Fruit fly (Drosophila melanogaster) whole organism, embryonic: ENCODE measurements around the gene ZnT77C.

Source experiments
- CG10366 ChIP-seq: fragments of 200-800 bp; sonication (Bioruptor generic); IDR thresholded peaks from 2 replicates; pipeline ENCODE4 v1.3.6; 2022; ENCODE audit warnings: missing biosample characterization, missing genetic modification characterization
- CG10654 ChIP-seq: fragments of 200-800 bp; sonication (Bioruptor generic); optimal IDR thresholded peaks from 2 replicates; lab custom pipeline; 2016; ENCODE audit warnings: missing biosample characterization, missing genetic modification characterization
- CG12942 ChIP-seq: fragments of 200-800 bp; sonication (Bioruptor generic); optimal IDR thresholded peaks from 3 replicates; lab custom pipeline; 2016; ENCODE audit warnings: missing biosample characterization, missing genetic modification characterization
- CG13296 ChIP-seq: fragments of 200-800 bp; sonication (Bioruptor generic); optimal IDR thresholded peaks from 3 replicates; lab custom pipeline; 2018; ENCODE audit warnings: missing biosample characterization, mild to moderate bottlenecking, missing genetic modification characterization
- CG13424 ChIP-seq: fragments of 200-800 bp; sonication (Bioruptor generic); optimal IDR thresholded peaks from 2 replicates; lab custom pipeline; 2019; ENCODE audit warnings: missing biosample characterization, mild to moderate bottlenecking, missing genetic modification characterization, moderate library complexity
- CG14014 ChIP-seq: fragments of 200-800 bp; sonication (Bioruptor generic); IDR thresholded peaks from 2 replicates; pipeline ENCODE4 v1.3.6; 2022; ENCODE audit warnings: missing biosample characterization, missing genetic modification characterization
- CG14710 ChIP-seq: fragments of 200-800 bp; sonication (Bioruptor generic); optimal IDR thresholded peaks from 3 replicates; lab custom pipeline; 2019; ENCODE audit warnings: missing biosample characterization, mild to moderate bottlenecking, missing genetic modification characterization, moderate library complexity
- CG15269 ChIP-seq: fragments of 200-800 bp; sonication (Bioruptor generic); optimal IDR thresholded peaks from 2 replicates; lab custom pipeline; 2018; ENCODE audit warnings: missing biosample characterization, mild to moderate bottlenecking, missing genetic modification characterization, moderate library complexity
- CG1529 ChIP-seq: fragments of 200-800 bp; sonication (Bioruptor generic); optimal IDR thresholded peaks from 3 replicates; lab custom pipeline; 2018; ENCODE audit warnings: missing biosample characterization, missing genetic modification characterization
- CG15479 ChIP-seq: fragments of 200-800 bp; sonication (Bioruptor generic); optimal IDR thresholded peaks from 3 replicates; lab custom pipeline; 2019; ENCODE audit warnings: missing biosample characterization, mild to moderate bottlenecking, missing genetic modification characterization, moderate library complexity
- CG16779 ChIP-seq: fragments of 200-800 bp; sonication (Bioruptor generic); IDR thresholded peaks from 2 replicates; pipeline ENCODE4 v1.3.6; 2022; ENCODE audit warnings: missing biosample characterization, missing genetic modification characterization
- CG18262 ChIP-seq: fragments of 200-800 bp; optimal IDR thresholded peaks from 3 replicates; lab custom pipeline; 2019; ENCODE audit warnings: missing biosample characterization, mild to moderate bottlenecking, missing genetic modification characterization, moderate library complexity
- CG2199 ChIP-seq: fragments of 200-800 bp; sonication (Bioruptor generic); IDR thresholded peaks from 3 replicates; pipeline ENCODE4 v1.3.6; 2022; ENCODE audit warnings: missing biosample characterization, missing genetic modification characterization
- CG32772 ChIP-seq: fragments of 200-800 bp; sonication (Bioruptor generic); IDR thresholded peaks from 2 replicates; pipeline ENCODE4 v1.3.6; 2022; ENCODE audit warnings: missing biosample characterization, missing genetic modification characterization
- CG3847 ChIP-seq: fragments of 200-800 bp; sonication (Bioruptor generic); IDR thresholded peaks from 2 replicates; pipeline ENCODE4 v1.3.6; 2022; ENCODE audit warnings: missing biosample characterization, missing genetic modification characterization
- CG4328 ChIP-seq: fragments of 200-800 bp; sonication (Bioruptor generic); optimal IDR thresholded peaks from 3 replicates; lab custom pipeline; 2017; ENCODE audit warnings: missing biosample characterization, missing genetic modification reagents, missing genetic modification characterization
- CG4404 ChIP-seq: fragments of 200-800 bp; sonication (Bioruptor generic); IDR thresholded peaks from 2 replicates; pipeline ENCODE4 v1.3.6; 2022; ENCODE audit warnings: missing biosample characterization, missing genetic modification characterization
- CG4820 ChIP-seq: fragments of 200-800 bp; sonication (Bioruptor generic); optimal IDR thresholded peaks from 3 replicates; lab custom pipeline; 2016; ENCODE audit warnings: missing biosample characterization, missing genetic modification characterization
- CG5245 ChIP-seq: fragments of 200-800 bp; sonication (Bioruptor generic); optimal IDR thresholded peaks from 3 replicates; lab custom pipeline; 2016; ENCODE audit warnings: missing biosample characterization, missing genetic modification characterization
- CG5953 ChIP-seq: fragments of 200-800 bp; sonication (Bioruptor generic); IDR thresholded peaks from 2 replicates; pipeline ENCODE4 v1.3.6; 2022; ENCODE audit warnings: missing biosample characterization, missing genetic modification characterization
- CG6175 ChIP-seq: fragments of 200-800 bp; sonication (Bioruptor generic); IDR thresholded peaks from 3 replicates; pipeline ENCODE4 v1.3.6; 2022; ENCODE audit warnings: missing biosample characterization, missing genetic modification characterization
- CG7357 ChIP-seq: fragments of 200-800 bp; sonication (Bioruptor generic); IDR thresholded peaks from 3 replicates; pipeline ENCODE4 v1.3.6; 2022; ENCODE audit warnings: missing biosample characterization, missing genetic modification characterization
- CG7786 ChIP-seq: fragments of 200-800 bp; sonication (Bioruptor generic); optimal IDR thresholded peaks from 2 replicates; lab custom pipeline; 2016; ENCODE audit warnings: missing biosample characterization, missing genetic modification characterization
- CG7987 ChIP-seq: fragments of 200-800 bp; sonication (Bioruptor generic); optimal IDR thresholded peaks from 2 replicates; lab custom pipeline; 2018; ENCODE audit warnings: missing biosample characterization, mild to moderate bottlenecking, missing genetic modification characterization, moderate library complexity
- Chrac-16 ChIP-seq: fragments of 200-800 bp; sonication (Bioruptor generic); optimal IDR thresholded peaks from 3 replicates; lab custom pipeline; 2016; ENCODE audit warnings: missing biosample characterization, missing genetic modification characterization
- Ets97D ChIP-seq: fragments of 200-800 bp; sonication (Bioruptor generic); optimal IDR thresholded peaks from 3 replicates; lab custom pipeline; 2016; ENCODE audit warnings: missing biosample characterization, missing genetic modification characterization
- Gug ChIP-seq: fragments of 200-800 bp; sonication (Bioruptor generic); IDR thresholded peaks from 4 replicates; pipeline ENCODE4 v1.3.6; 2022; ENCODE audit warnings: missing biosample characterization, missing genetic modification characterization
- Hand ChIP-seq: fragments of 200-800 bp; sonication (Bioruptor generic); optimal IDR thresholded peaks from 2 replicates; lab custom pipeline; 2017; ENCODE audit warnings: mild to moderate bottlenecking, missing biosample characterization, missing genetic modification reagents, missing genetic modification characterization
- MBD-R2 ChIP-seq: fragments of 200-800 bp; sonication (Bioruptor generic); IDR thresholded peaks from 2 replicates; pipeline ENCODE4 v1.3.6; 2022; ENCODE audit warnings: missing biosample characterization, missing genetic modification characterization
- Neu2 ChIP-seq: fragments of 200-800 bp; sonication (Bioruptor generic); optimal IDR thresholded peaks from 3 replicates; lab custom pipeline; 2016; ENCODE audit warnings: missing biosample characterization, missing genetic modification characterization, borderline replicate concordance
- NfI ChIP-seq: fragments of 200-800 bp; sonication (Bioruptor generic); optimal IDR thresholded peaks from 3 replicates; lab custom pipeline; 2018; ENCODE audit warnings: missing biosample characterization, mild to moderate bottlenecking, missing genetic modification characterization, moderate library complexity
- Oaz ChIP-seq: fragments of 200-800 bp; sonication (Bioruptor generic); IDR thresholded peaks from 2 replicates; pipeline ENCODE4 v1.3.6; 2022; ENCODE audit warnings: missing biosample characterization, missing genetic modification characterization
- Sry-δ ChIP-seq: fragments of 200-800 bp; sonication (Bioruptor generic); optimal IDR thresholded peaks from 2 replicates; lab custom pipeline; 2016; ENCODE audit warnings: missing biosample characterization, missing genetic modification characterization
- ase ChIP-seq: fragments of 200-800 bp; sonication (Bioruptor generic); IDR thresholded peaks from 3 replicates; pipeline ENCODE4 v1.3.6; 2022; ENCODE audit warnings: missing biosample characterization, missing genetic modification characterization
- chm ChIP-seq: fragments of 200-800 bp; sonication (Bioruptor generic); IDR thresholded peaks from 2 replicates; pipeline ENCODE4 v1.3.6; 2022; ENCODE audit warnings: missing biosample characterization, missing genetic modification characterization
- croc ChIP-seq: fragments of 200-800 bp; sonication (Bioruptor generic); conservative IDR thresholded peaks from 3 replicates; pipeline ENCODE4 v1.3.6; 2022; ENCODE audit warnings: missing biosample characterization, missing genetic modification characterization
- cwo ChIP-seq: fragments of 200-800 bp; sonication (Bioruptor generic); optimal IDR thresholded peaks from 3 replicates; lab custom pipeline; 2017; ENCODE audit warnings: missing biosample characterization, missing genetic modification characterization, mild to moderate bottlenecking, moderate library complexity, missing genetic modification reagents
- dmrt11E ChIP-seq: fragments of 200-800 bp; sonication (Bioruptor generic); optimal IDR thresholded peaks from 3 replicates; lab custom pipeline; 2018; ENCODE audit warnings: missing biosample characterization, mild to moderate bottlenecking, missing genetic modification characterization, moderate library complexity
- dmrt99B ChIP-seq: fragments of 200-800 bp; sonication (Bioruptor generic); optimal IDR thresholded peaks from 2 replicates; lab custom pipeline; 2018; ENCODE audit warnings: missing biosample characterization, mild to moderate bottlenecking, missing genetic modification characterization, moderate library complexity
- ems ChIP-seq: fragments of 200-800 bp; sonication (Bioruptor generic); optimal IDR thresholded peaks from 3 replicates; lab custom pipeline; 2016; ENCODE audit warnings: missing biosample characterization, missing genetic modification characterization
- esg ChIP-seq: fragments of 200-800 bp; sonication (Bioruptor generic); conservative IDR thresholded peaks from 2 replicates; pipeline ENCODE4 v1.3.6; 2022; ENCODE audit warnings: missing biosample characterization, missing genetic modification characterization
- hkb ChIP-seq, 2 experiments: fragments of 200-800 bp in 1 of 2; fragments of >200 bp in 1 of 2; sonication (Bioruptor generic) in 1 of 2; IDR thresholded peaks in 1 of 2; optimal IDR thresholded peaks in 1 of 2; 2 replicates each; pipeline versions ENCODE4 v1.3.6 to Lab custom; 2017 to 2022; ENCODE audit warnings: missing biosample characterization in 1 of 2, missing genetic modification characterization in 1 of 2
- inv ChIP-seq: fragments of 200-800 bp; sonication (Bioruptor generic); IDR thresholded peaks from 2 replicates; pipeline ENCODE4 v1.3.6; 2022; ENCODE audit warnings: missing biosample characterization, missing genetic modification characterization; ENCODE audit not compliant: partially characterized antibody
- lbe ChIP-seq: fragments of 200-800 bp; sonication (Bioruptor generic); optimal IDR thresholded peaks from 2 replicates; lab custom pipeline; 2016; ENCODE audit warnings: missing biosample characterization, mild to moderate bottlenecking, missing genetic modification characterization
- lov ChIP-seq, 2 experiments: fragments of 200-800 bp in 1 of 2; fragments of >200 bp in 1 of 2; sonication (Bioruptor generic) in 1 of 2; IDR thresholded peaks in 1 of 2; optimal IDR thresholded peaks in 1 of 2; 2 replicates in 1 of 2; 3 replicates in 1 of 2; pipeline versions ENCODE4 v1.3.6 to Lab custom; 2017 to 2022; ENCODE audit warnings: missing biosample characterization in 1 of 2, missing genetic modification characterization in 1 of 2
- scrt ChIP-seq: fragments of 200-800 bp; sonication (Bioruptor generic); optimal IDR thresholded peaks from 2 replicates; lab custom pipeline; 2018; ENCODE audit warnings: missing biosample characterization, mild to moderate bottlenecking, missing genetic modification characterization, moderate library complexity
- sens ChIP-seq: fragments of 200-800 bp; sonication (Bioruptor generic); peaks from one replicate; lab custom pipeline; 2016; ENCODE audit warnings: missing biosample characterization, missing genetic modification characterization
- tap ChIP-seq: fragments of 200-800 bp; optimal IDR thresholded peaks from 3 replicates; lab custom pipeline; 2019; ENCODE audit warnings: missing biosample characterization, mild to moderate bottlenecking, missing genetic modification characterization, moderate library complexity
- unpg ChIP-seq: fragments of 200-800 bp; sonication (Bioruptor generic); optimal IDR thresholded peaks from 3 replicates; lab custom pipeline; 2018; ENCODE audit warnings: missing biosample characterization, mild to moderate bottlenecking, missing genetic modification characterization, moderate library complexity

ZnT77C gene

DNA sequence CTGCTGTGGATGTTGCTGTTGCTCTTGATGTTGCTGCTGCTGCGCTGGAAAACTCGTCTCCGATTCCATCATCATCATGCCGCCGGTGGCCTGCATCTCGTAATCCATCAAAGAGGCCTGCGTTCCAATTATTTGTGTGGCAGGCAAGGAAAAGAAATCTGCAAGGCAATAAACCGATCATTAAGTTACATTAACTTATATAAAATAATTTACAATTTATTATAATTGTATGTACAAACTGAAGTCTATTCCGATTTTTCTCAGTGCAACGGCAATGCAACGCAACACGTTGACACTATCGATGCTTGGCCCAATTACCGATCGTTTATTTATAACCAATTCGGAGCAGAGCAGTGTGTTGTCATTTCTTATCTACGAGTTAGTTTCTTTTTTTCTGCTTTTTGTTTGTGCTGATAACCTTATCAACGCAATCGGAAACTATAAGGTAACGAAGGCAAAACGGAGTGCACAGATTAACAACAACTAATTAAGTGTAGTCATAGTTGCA is 23.7 kb downstream of the ZnT77C start (continued):
- TF ChIP-seq lbe (no peak), CG10654 (peak; percentile 29), CG7357 (GFP tag; lab: Robert Waterston, UW) (no peak), CG6175 (GFP tag; lab: Robert Waterston, UW) (no peak), esg (GFP tag; lab: Robert Waterston, UW) (peak; percentile 22; the same call in 1 of the 2 replicates), MBD-R2 (peak; percentile 30; the same call in 1 of the 2 replicates), cwo (GFP tag; lab: Kevin White, UChicago) (peak; percentile 14), CG13424 (tag; lab: Kevin White, UChicago) (peak; percentile 44), CG1529 (peak; percentile 37), inv (GFP tag; lab: Robert Waterston, UW) (no peak), CG13296 (peak; percentile 32), CG2199 (GFP tag; lab: Robert Waterston, UW) (peak; percentile 85; the same call in 1 of the 3 replicates), CG16779 (GFP tag; lab: Robert Waterston, UW) (no peak), Neu2 (GFP tag; lab: Kevin White, UChicago) (no peak), CG4820 (GFP tag; lab: Kevin White, UChicago) (peak; percentile 11), CG15479 (GFP tag; lab: Kevin White, UChicago) (no peak), Sry-δ (GFP tag; lab: Kevin White, UChicago) (no peak), CG5953 (no peak), CG7987 (GFP tag; lab: Kevin White, UChicago) (peak; percentile 5), CG14014 (GFP tag; lab: Robert Waterston, UW) (peak; percentile 58; the same call in 1 of the 2 replicates), CG4404 (0 out of 2 replicates have a peak, but pooled peaks have one; percentile 14), Hand (GFP tag; lab: Kevin White, UChicago) (peak; percentile 9), tap (tag; lab: Kevin White, UChicago) (peak; percentile 68), CG7786 (GFP tag; lab: Kevin White, UChicago) (no peak), croc (GFP tag; lab: Robert Waterston, UW) (peak; percentile 13; the same call in 1 of the 3 replicates), hkb (optimal IDR thresholded peaks at IDR 0.05; lab: Kevin White, UChicago) (no peak), hkb (GFP tag; IDR thresholded peaks at IDR 0.05; lab: Robert Waterston, UW) (peak; percentile 84), NfI (GFP tag; lab: Kevin White, UChicago) (peak; percentile 46), chm (peak; percentile 53; the same call in 1 of the 2 replicates), CG4328 (GFP tag; lab: Kevin White, UChicago) (peak; percentile 18), Oaz (GFP tag; lab: Robert Waterston, UW) (peak; percentile 58), dmrt11E (tag; lab: Kevin White, UChicago) (peak; percentile 40), Ets97D (no peak), lov (optimal IDR thresholded peaks at IDR 0.05; lab: Kevin White, UChicago) (no peak), lov (GFP tag; IDR thresholded peaks at IDR 0.05; lab: Robert Waterston, UW) (no peak), ase (GFP tag; lab: Robert Waterston, UW) (peak; percentile 41; the same call in 2 of the 3 replicates), unpg (GFP tag; lab: Kevin White, UChicago) (peak; percentile 65), CG5245 (GFP tag; lab: Kevin White, UChicago) (peak; percentile 46), CG12942 (GFP tag; lab: Kevin White, UChicago) (peak; percentile 34), CG32772 (GFP tag; lab: Robert Waterston, UW) (0 out of 2 replicates have a peak, but pooled peaks have one; percentile 15), CG15269 (tag; lab: Kevin White, UChicago) (peak; percentile 56), ems (GFP tag; lab: Kevin White, UChicago) (peak; percentile 28), Chrac-16 (GFP tag; lab: Kevin White, UChicago) (no peak), sens (GFP tag; lab: Kevin White, UChicago) (peak; percentile 26), dmrt99B (tag; lab: Kevin White, UChicago) (peak; percentile 74), Gug (no peak), CG10366 (GFP tag; lab: Robert Waterston, UW) (peak; percentile 43; the same call in 1 of the 2 replicates), CG18262 (tag; lab: Kevin White, UChicago) (peak; percentile 47), CG3847 (0 out of 2 replicates have a peak, but pooled peaks have one; percentile 10), scrt (GFP tag; lab: Kevin White, UChicago) (peak; percentile 13), CG14710 (peak; percentile 32)
